Worm (Caenorhabditis elegans) whole organism, late embryonic: ENCODE results near the gene C30A5.16.

ENCODE experiments used
- ama-1 ChIP-seq: fragments of 150-350 bp; optimal IDR thresholded peaks from 2 replicates; lab custom pipeline; 2014
- ceh-24 ChIP-seq: sonication (generic microtip); optimal IDR thresholded peaks from 2 replicates; lab custom pipeline; 2016; ENCODE audit warnings: mild to moderate bottlenecking, missing genetic modification characterization, missing compliant biosample characterization
- ceh-30 ChIP-seq: fragments of 150-350 bp; optimal IDR thresholded peaks from 2 replicates; lab custom pipeline; 2014; ENCODE audit warnings: missing biosample characterization, missing genetic modification characterization
- ceh-45 ChIP-seq: fragments of 200-800 bp; sonication (Bioruptor generic); IDR thresholded peaks from 2 replicates; pipeline ENCODE4 v1.3.6; 2022; ENCODE audit warnings: missing genetic modification reagents, missing genetic modification characterization, missing compliant biosample characterization
- ceh-6 ChIP-seq: fragments of 200-800 bp; sonication (Bioruptor generic); optimal IDR thresholded peaks from 2 replicates; lab custom pipeline; 2018; ENCODE audit warnings: mild to moderate bottlenecking, missing genetic modification characterization, missing compliant biosample characterization
- fkh-10 ChIP-seq: fragments of 150-350 bp; optimal IDR thresholded peaks from 2 replicates; lab custom pipeline; 2014; ENCODE audit warnings: missing biosample characterization, missing genetic modification reagents, missing genetic modification characterization
- hlh-15 ChIP-seq: sonication (generic microtip); optimal IDR thresholded peaks from 2 replicates; lab custom pipeline; 2016; ENCODE audit warnings: missing genetic modification characterization, missing compliant biosample characterization
- pag-3 ChIP-seq: sonication (generic microtip); optimal IDR thresholded peaks from 2 replicates; lab custom pipeline; 2016; ENCODE audit warnings: missing compliant biosample characterization, missing genetic modification characterization, borderline replicate concordance
- pha-4 ChIP-seq: fragments of 150-350 bp; optimal IDR thresholded peaks from 2 replicates; lab custom pipeline; 2018; ENCODE audit warnings: missing biosample characterization, missing genetic modification reagents, missing genetic modification characterization
- rnt-1 ChIP-seq: sonication (generic microtip); optimal IDR thresholded peaks from 2 replicates; lab custom pipeline; 2016; ENCODE audit warnings: missing genetic modification characterization, missing compliant biosample characterization
- sox-4 ChIP-seq: sonication (generic microtip); optimal IDR thresholded peaks from 2 replicates; lab custom pipeline; 2017; ENCODE audit warnings: mild to moderate bottlenecking, missing genetic modification characterization, inconsistent platforms, missing compliant biosample characterization
- unc-42 ChIP-seq: sonication (generic microtip); optimal IDR thresholded peaks from 2 replicates; lab custom pipeline; 2016; ENCODE audit warnings: missing genotype, missing genetic modification characterization, missing compliant biosample characterization

- TF ChIP-seq pag-3 (tag; lab: Kevin White, UChicago) (no peak), fkh-10 (no peak), ceh-30 (no peak), ceh-6 (GFP tag; lab: Kevin White, UChicago) (no peak), hlh-15 (no peak), rnt-1 (no peak), ama-1 (lab: Kevin White, UChicago) (no peak), pha-4 (tag; lab: Kevin White, UChicago) (no peak), ceh-45 (GFP tag; lab: Robert Waterston, UW) (no peak), unc-42 (tag; lab: Kevin White, UChicago) (no peak), ceh-24 (no peak), sox-4 (tag; lab: Kevin White, UChicago) (no peak)
Observed at ce11 chrIII:8265753-8266152, 47.7 kb downstream of the C30A5.16 start, which contains the start of gene mrps-9.
